Worm (Caenorhabditis elegans) whole organism, young adult: ENCODE data around the gene nhr-291.

Experiments used
- C17E4.6 ChIP-seq: fragments of 200-800 bp; sonication (Bioruptor generic); IDR thresholded peaks from 2 replicates; pipeline ENCODE4 v1.3.6; 2022; ENCODE audit warnings: missing genetic modification reagents, missing genetic modification characterization, missing compliant biosample characterization
- F55B11.4 ChIP-seq: sonication (generic microtip); optimal IDR thresholded peaks from 2 replicates; lab custom pipeline; 2016; ENCODE audit warnings: missing compliant biosample characterization, missing genetic modification characterization, borderline replicate concordance; ENCODE audit not compliant: insufficient read depth
- F57A8.1 ChIP-seq: fragments of 200-800 bp; sonication (Bioruptor generic); optimal IDR thresholded peaks from 2 replicates; lab custom pipeline; 2018; ENCODE audit warnings: mild to moderate bottlenecking, missing genetic modification characterization, moderate library complexity, missing compliant biosample characterization
- K12H6.12 ChIP-seq: fragments of 200-800 bp; sonication (Bioruptor generic); optimal IDR thresholded peaks from 2 replicates; lab custom pipeline; 2018; ENCODE audit warnings: mild to moderate bottlenecking, missing genetic modification characterization, missing compliant biosample characterization
- Y53F4B.3 ChIP-seq: fragments of 200-800 bp; sonication (Bioruptor generic); IDR thresholded peaks from 2 replicates; pipeline ENCODE4 v1.3.6; 2022; ENCODE audit warnings: missing genetic modification reagents, missing genetic modification characterization, missing compliant biosample characterization
- ZK185.1 ChIP-seq: sonication (generic microtip); optimal IDR thresholded peaks from 2 replicates; lab custom pipeline; 2016; ENCODE audit warnings: mild to moderate bottlenecking, missing genetic modification characterization, missing compliant biosample characterization; ENCODE audit not compliant: poor library complexity, severe bottlenecking
- atf-7 ChIP-seq: sonication (generic microtip); optimal IDR thresholded peaks from 2 replicates; lab custom pipeline; 2017; ENCODE audit warnings: mild to moderate bottlenecking, missing genetic modification characterization, missing compliant biosample characterization
- attf-3 ChIP-seq: fragments of 200-800 bp; sonication (Bioruptor generic); conservative IDR thresholded peaks from 2 replicates; pipeline ENCODE4 v1.3.6; 2022; ENCODE audit warnings: missing genetic modification reagents, missing genetic modification characterization, missing compliant biosample characterization
- attf-5 ChIP-seq: fragments of 200-800 bp; sonication (Bioruptor generic); optimal IDR thresholded peaks from 2 replicates; lab custom pipeline; 2018; ENCODE audit warnings: mild to moderate bottlenecking, missing genetic modification characterization, missing compliant biosample characterization
- cebp-2 ChIP-seq: fragments of 200-800 bp; sonication (Bioruptor generic); IDR thresholded peaks from 2 replicates; pipeline ENCODE4 v1.3.6; 2022; ENCODE audit warnings: missing genetic modification characterization, missing compliant biosample characterization
- ceh-100 ChIP-seq: fragments of 200-800 bp; sonication (Bioruptor generic); IDR thresholded peaks from 2 replicates; pipeline ENCODE4 v1.3.6; 2022; ENCODE audit warnings: missing genetic modification reagents, missing genetic modification characterization, missing compliant biosample characterization
- ceh-40 ChIP-seq: fragments of 200-800 bp; sonication (Bioruptor generic); IDR thresholded peaks from 2 replicates; pipeline ENCODE4 v1.3.6; 2022; ENCODE audit warnings: missing genetic modification characterization, missing compliant biosample characterization
- die-1 ChIP-seq: sonication (generic microtip); optimal IDR thresholded peaks from 2 replicates; lab custom pipeline; 2016; ENCODE audit warnings: missing genotype, mild to moderate bottlenecking, missing genetic modification characterization, missing compliant biosample characterization
- dox-1 ChIP-seq: fragments of 200-800 bp; sonication (Bioruptor generic); IDR thresholded peaks from 2 replicates; pipeline ENCODE4 v1.3.6; 2022; ENCODE audit warnings: missing genetic modification reagents, missing genetic modification characterization, missing compliant biosample characterization
- dpl-1 ChIP-seq: fragments of 150-350 bp; optimal IDR thresholded peaks from 2 replicates; lab custom pipeline; 2014; ENCODE audit warnings: missing biosample characterization, missing genetic modification reagents, missing genetic modification characterization
- egl-44 ChIP-seq: fragments of 200-800 bp; sonication (Bioruptor generic); IDR thresholded peaks from 2 replicates; pipeline ENCODE4 v1.3.6; 2022; ENCODE audit warnings: missing genetic modification reagents, missing genetic modification characterization, missing compliant biosample characterization
- egrh-3 ChIP-seq: fragments of 200-800 bp; sonication (Bioruptor generic); IDR thresholded peaks from 2 replicates; pipeline ENCODE4 v1.3.6; 2022; ENCODE audit warnings: missing genetic modification reagents, missing genetic modification characterization, missing compliant biosample characterization
- ets-4 ChIP-seq: fragments of 200-800 bp; sonication (Bioruptor generic); optimal IDR thresholded peaks from 2 replicates; lab custom pipeline; 2018; ENCODE audit warnings: mild to moderate bottlenecking, missing genetic modification characterization, missing compliant biosample characterization
- hlh-26 ChIP-seq: fragments of 200-800 bp; sonication (Bioruptor generic); conservative IDR thresholded peaks from 2 replicates; pipeline ENCODE4 v1.3.6; 2022; ENCODE audit warnings: missing genetic modification reagents, missing genetic modification characterization, missing compliant biosample characterization
- hmg-20 ChIP-seq: fragments of 200-800 bp; sonication (Bioruptor generic); IDR thresholded peaks from 2 replicates; pipeline ENCODE4 v1.3.6; 2022; ENCODE audit warnings: missing genetic modification reagents, missing genetic modification characterization, missing compliant biosample characterization
- hsf-1 ChIP-seq: fragments of 200-800 bp; sonication (Bioruptor generic); IDR thresholded peaks from 2 replicates; pipeline ENCODE4 v1.3.6; 2022; ENCODE audit warnings: missing genetic modification reagents, missing genetic modification characterization, missing compliant biosample characterization
- lag-1 ChIP-seq: fragments of 200-800 bp; sonication (Bioruptor generic); IDR thresholded peaks from 2 replicates; pipeline ENCODE4 v1.3.6; 2022; ENCODE audit warnings: missing genetic modification reagents, missing genetic modification characterization, missing compliant biosample characterization
- let-526 ChIP-seq: fragments of 200-800 bp; sonication (Bioruptor generic); IDR thresholded peaks from 2 replicates; pipeline ENCODE4 v1.3.6; 2022; ENCODE audit warnings: missing genetic modification reagents, missing genetic modification characterization, missing compliant biosample characterization
- lin-35 ChIP-seq, 3 experiments: fragments of 150-350 bp in 2 of 3; sonication (generic microtip) in 1 of 3; optimal IDR thresholded peaks; 2 replicates each; lab custom pipeline; 2014 to 2018; ENCODE audit warnings: missing biosample characterization in 3 of 3, missing genetic modification characterization in 3 of 3, missing genetic modification reagents in 3 of 3
- madf-10 ChIP-seq: sonication (generic microtip); optimal IDR thresholded peaks from 2 replicates; lab custom pipeline; 2016; ENCODE audit warnings: mild to moderate bottlenecking, missing genetic modification characterization, missing compliant biosample characterization
- madf-6 ChIP-seq: fragments of 200-800 bp; sonication (Bioruptor generic); IDR thresholded peaks from 2 replicates; pipeline ENCODE4 v1.3.6; 2022; ENCODE audit warnings: missing genetic modification reagents, missing genetic modification characterization, missing compliant biosample characterization
- nfyb-1 ChIP-seq: fragments of 200-800 bp; sonication (Bioruptor generic); IDR thresholded peaks from 2 replicates; pipeline ENCODE4 v1.3.6; 2022; ENCODE audit warnings: missing genetic modification reagents, missing genetic modification characterization, missing compliant biosample characterization
- nhr-120 ChIP-seq: fragments of 200-800 bp; sonication (Bioruptor generic); IDR thresholded peaks from 2 replicates; pipeline ENCODE4 v1.3.6; 2022; ENCODE audit warnings: missing genetic modification characterization, missing compliant biosample characterization
- nhr-80 ChIP-seq: sonication (generic microtip); optimal IDR thresholded peaks from 2 replicates; lab custom pipeline; 2016; ENCODE audit warnings: missing genetic modification characterization, missing compliant biosample characterization
- nhr-90 ChIP-seq: sonication (generic microtip); optimal IDR thresholded peaks from 2 replicates; lab custom pipeline; 2016; ENCODE audit warnings: missing genotype, mild to moderate bottlenecking, missing genetic modification characterization, missing compliant biosample characterization
- pha-4 ChIP-seq: fragments of 150-350 bp; sonication (generic microtip); optimal IDR thresholded peaks from 2 replicates; lab custom pipeline; 2014; ENCODE audit warnings: missing biosample characterization, missing genetic modification reagents, missing genetic modification characterization
- rcor-1 ChIP-seq: fragments of 200-800 bp; sonication (Bioruptor generic); IDR thresholded peaks from 2 replicates; pipeline ENCODE4 v1.3.6; 2022; ENCODE audit warnings: missing genetic modification reagents, missing genetic modification characterization, missing compliant biosample characterization
- rec-8 ChIP-seq, 2 experiments: sonication (generic microtip); optimal IDR thresholded peaks; 2 replicates each; lab custom pipeline; 2016; ENCODE audit warnings: mild to moderate bottlenecking in 2 of 2, missing genetic modification characterization in 2 of 2, missing genetic modification reagents in 2 of 2, missing genotype in 2 of 2, missing biosample characterization in 1 of 2, missing compliant biosample characterization in 1 of 2, moderate library complexity in 1 of 2
- sdz-38 ChIP-seq: sonication (generic microtip); optimal IDR thresholded peaks from 2 replicates; lab custom pipeline; 2016; ENCODE audit warnings: missing genotype, missing genetic modification characterization, missing compliant biosample characterization
- somi-1 ChIP-seq: fragments of 200-800 bp; sonication (Bioruptor generic); optimal IDR thresholded peaks from 2 replicates; lab custom pipeline; 2018; ENCODE audit warnings: mild to moderate bottlenecking, missing genetic modification characterization, missing compliant biosample characterization
- sptf-2 ChIP-seq: fragments of 200-800 bp; sonication (Bioruptor generic); optimal IDR thresholded peaks from 2 replicates; lab custom pipeline; 2018; ENCODE audit warnings: mild to moderate bottlenecking, missing genetic modification characterization, missing compliant biosample characterization
- tlf-1 ChIP-seq: fragments of 200-800 bp; sonication (Bioruptor generic); optimal IDR thresholded peaks from 2 replicates; lab custom pipeline; 2018; ENCODE audit warnings: mild to moderate bottlenecking, missing genetic modification characterization, missing compliant biosample characterization
- ztf-22 ChIP-seq: fragments of 200-800 bp; sonication (Bioruptor generic); optimal IDR thresholded peaks from 2 replicates; lab custom pipeline; 2018; ENCODE audit warnings: mild to moderate bottlenecking, missing genetic modification characterization, moderate library complexity, missing compliant biosample characterization
- ztf-3 ChIP-seq: fragments of 200-800 bp; sonication (Bioruptor generic); optimal IDR thresholded peaks from 2 replicates; lab custom pipeline; 2018; ENCODE audit warnings: mild to moderate bottlenecking, missing genetic modification characterization, missing compliant biosample characterization

Gene nhr-291

ce11 chrV:15293865-15294264, 24.9 kb upstream of the nhr-291 start, which contains the start of gene str-96:
TSS of gene str-96 (minus strand) at chrV:15293965.
- TF ChIP-seq nhr-120 (no peak), ZK185.1 (tag; lab: Kevin White, UChicago) (no peak), nhr-90 (no peak), ztf-3 (GFP tag; lab: Kevin White, UChicago) (no peak), cebp-2 (GFP tag; lab: Robert Waterston, UW) (no peak), F57A8.1 (no peak), rcor-1 (no peak), ceh-100 (GFP tag; lab: Robert Waterston, UW) (no peak), attf-3 (no peak), hmg-20 (GFP tag; lab: Robert Waterston, UW) (no peak), sdz-38 (tag; lab: Kevin White, UChicago) (no peak), K12H6.12 (tag; lab: Kevin White, UChicago) (no peak), let-526 (GFP tag; lab: Robert Waterston, UW) (no peak), dpl-1 (GFP tag; lab: Kevin White, UChicago) (no peak), Y53F4B.3 (GFP tag; lab: Robert Waterston, UW) (no peak), lin-35 (GFP tag; optimal IDR thresholded peaks at IDR 0.05; lab: Kevin White, UChicago) (no peak), sptf-2 (no peak), tlf-1 (GFP tag; lab: Kevin White, UChicago) (no peak), somi-1 (GFP tag; lab: Kevin White, UChicago) (no peak)

- TF ChIP-seq dox-1 (peak; percentile 77), madf-6 (GFP tag; lab: Robert Waterston, UW) (peak; percentile 50), hsf-1 (GFP tag; lab: Robert Waterston, UW) (peak; percentile 96), egrh-3 (GFP tag; lab: Robert Waterston, UW) (0 out of 2 replicates have a peak, but pooled peaks have one; percentile 19), egl-44 (GFP tag; lab: Robert Waterston, UW) (peak; percentile 29; the same call in 1 of the 2 replicates), ceh-40 (GFP tag; lab: Robert Waterston, UW) (peak; percentile 63; the same call in 1 of the 2 replicates), ceh-100 (GFP tag; lab: Robert Waterston, UW) (peak; percentile 53)
These were observed 23.3 kb upstream of the nhr-291 start for ce11 chrV:15295436-15295835.

- TF ChIP-seq hlh-26 (GFP tag; lab: Robert Waterston, UW) (no peak), ztf-22 (GFP tag; lab: Kevin White, UChicago) (peak; percentile 88), lag-1 (GFP tag; lab: Robert Waterston, UW) (no peak), egl-44 (GFP tag; lab: Robert Waterston, UW) (no peak), pha-4 (tag; lab: Kevin White, UChicago) (peak; percentile 23), atf-7 (tag; lab: Kevin White, UChicago) (peak; percentile 69), nhr-80 (tag; lab: Kevin White, UChicago) (peak; percentile 97), ets-4 (GFP tag; lab: Kevin White, UChicago) (peak; percentile 83), die-1 (no peak), attf-5 (GFP tag; lab: Kevin White, UChicago) (no peak), madf-10 (tag; lab: Kevin White, UChicago) (peak; percentile 24), nfyb-1 (GFP tag; lab: Robert Waterston, UW) (no peak), rec-8 (tag; optimal IDR thresholded peaks at IDR 0.05; lab: Kevin White, UChicago) (no peak), C17E4.6 (no peak), F55B11.4 (tag; lab: Kevin White, UChicago) (no peak)
These were observed 20.2 kb upstream of the nhr-291 start, which contains the start of gene cpr-3 for ce11 chrV:15298597-15298996. TSS of gene cpr-3 (minus strand) at chrV:15298700.
